Fruit fly (Drosophila melanogaster) whole organism, embryonic: ENCODE measurements around the gene Rab30.

Experiments
- Bteb2 ChIP-seq: fragments of 200-800 bp; sonication (Bioruptor generic); optimal IDR thresholded peaks from 2 replicates; lab custom pipeline; 2016; ENCODE audit warnings: missing biosample characterization, missing genetic modification characterization
- CG10654 ChIP-seq: fragments of 200-800 bp; sonication (Bioruptor generic); optimal IDR thresholded peaks from 2 replicates; lab custom pipeline; 2016; ENCODE audit warnings: missing biosample characterization, missing genetic modification characterization
- CG10959 ChIP-seq: fragments of 200-800 bp; sonication (Bioruptor generic); IDR thresholded peaks from 2 replicates; pipeline ENCODE4 v1.3.6; 2022; ENCODE audit warnings: missing biosample characterization, missing genetic modification characterization
- CG12942 ChIP-seq: fragments of 200-800 bp; sonication (Bioruptor generic); optimal IDR thresholded peaks from 3 replicates; lab custom pipeline; 2016; ENCODE audit warnings: missing biosample characterization, missing genetic modification characterization
- CG13894 ChIP-seq: fragments of 200-800 bp; sonication (Bioruptor generic); optimal IDR thresholded peaks from 3 replicates; lab custom pipeline; 2018; ENCODE audit warnings: missing biosample characterization, mild to moderate bottlenecking, missing genetic modification characterization, moderate library complexity
- CG15514 ChIP-seq: fragments of 200-800 bp; sonication (Bioruptor generic); optimal IDR thresholded peaks from 3 replicates; lab custom pipeline; 2017; ENCODE audit warnings: missing biosample characterization, missing genetic modification characterization, mild to moderate bottlenecking, moderate library complexity, missing genetic modification reagents
- CG18599 ChIP-seq: fragments of 200-800 bp; sonication (Bioruptor generic); optimal IDR thresholded peaks from 3 replicates; lab custom pipeline; 2017; ENCODE audit warnings: missing biosample characterization, missing genetic modification characterization, mild to moderate bottlenecking, moderate library complexity, missing genetic modification reagents
- CG18619 ChIP-seq: fragments of 200-800 bp; sonication (Bioruptor generic); optimal IDR thresholded peaks from 3 replicates; lab custom pipeline; 2017; ENCODE audit warnings: missing biosample characterization, mild to moderate bottlenecking, missing genetic modification characterization
- CG18764 ChIP-seq: fragments of 200-800 bp; sonication (Bioruptor generic); optimal IDR thresholded peaks from 3 replicates; lab custom pipeline; 2016; ENCODE audit warnings: missing biosample characterization, missing genetic modification characterization
- CG2120 ChIP-seq: fragments of 200-800 bp; sonication (Bioruptor generic); optimal IDR thresholded peaks from 3 replicates; lab custom pipeline; 2016; ENCODE audit warnings: missing biosample characterization, missing genetic modification characterization
- CG2129 ChIP-seq: fragments of 200-800 bp; sonication (Bioruptor generic); IDR thresholded peaks from 2 replicates; pipeline ENCODE4 v1.3.6; 2022; ENCODE audit warnings: missing biosample characterization, missing genetic modification characterization; ENCODE audit not compliant: partially characterized antibody
- CG2199 ChIP-seq: fragments of 200-800 bp; sonication (Bioruptor generic); IDR thresholded peaks from 3 replicates; pipeline ENCODE4 v1.3.6; 2022; ENCODE audit warnings: missing biosample characterization, missing genetic modification characterization
- CG3065 ChIP-seq: fragments of 200-800 bp; sonication (Bioruptor generic); optimal IDR thresholded peaks from 2 replicates; lab custom pipeline; 2016; ENCODE audit warnings: missing biosample characterization, missing genetic modification characterization
- CG4820 ChIP-seq: fragments of 200-800 bp; sonication (Bioruptor generic); optimal IDR thresholded peaks from 3 replicates; lab custom pipeline; 2016; ENCODE audit warnings: missing biosample characterization, missing genetic modification characterization
- CG7357 ChIP-seq: fragments of 200-800 bp; sonication (Bioruptor generic); IDR thresholded peaks from 3 replicates; pipeline ENCODE4 v1.3.6; 2022; ENCODE audit warnings: missing biosample characterization, missing genetic modification characterization
- CG7372 ChIP-seq: fragments of 200-800 bp; sonication (Bioruptor generic); IDR thresholded peaks from 2 replicates; pipeline ENCODE4 v1.3.6; 2022; ENCODE audit warnings: missing biosample characterization, missing genetic modification characterization
- CG8924 ChIP-seq: fragments of 200-800 bp; optimal IDR thresholded peaks from 3 replicates; lab custom pipeline; 2019; ENCODE audit warnings: missing biosample characterization, mild to moderate bottlenecking, missing genetic modification characterization, moderate library complexity
- CG9817 ChIP-seq: fragments of 200-800 bp; sonication (Bioruptor generic); optimal IDR thresholded peaks from 2 replicates; lab custom pipeline; 2018; ENCODE audit warnings: missing biosample characterization, mild to moderate bottlenecking, missing genetic modification characterization, moderate library complexity
- Chrac-16 ChIP-seq: fragments of 200-800 bp; sonication (Bioruptor generic); optimal IDR thresholded peaks from 3 replicates; lab custom pipeline; 2016; ENCODE audit warnings: missing biosample characterization, missing genetic modification characterization
- E2f1 ChIP-seq: fragments of 200-800 bp; sonication (Bioruptor generic); IDR thresholded peaks from 2 replicates; pipeline ENCODE4 v1.3.6; 2022; ENCODE audit warnings: missing biosample characterization, missing genetic modification characterization
- Fer3 ChIP-seq: fragments of 200-800 bp; sonication (Bioruptor generic); optimal IDR thresholded peaks from 2 replicates; lab custom pipeline; 2018; ENCODE audit warnings: missing biosample characterization, mild to moderate bottlenecking, missing genetic modification characterization, moderate library complexity
- H2.0 ChIP-seq: fragments of 200-800 bp; sonication (Bioruptor generic); IDR thresholded peaks from 2 replicates; pipeline ENCODE4 v1.3.6; 2022; ENCODE audit warnings: missing biosample characterization, missing genetic modification characterization
- HLH3B ChIP-seq: fragments of 200-800 bp; sonication (Bioruptor generic); IDR thresholded peaks from 2 replicates; pipeline ENCODE4 v1.3.6; 2022; ENCODE audit warnings: missing biosample characterization, missing genetic modification characterization
- HLH54F ChIP-seq: fragments of 200-800 bp; sonication (Bioruptor generic); optimal IDR thresholded peaks from 3 replicates; lab custom pipeline; 2016; ENCODE audit warnings: missing biosample characterization, missing genetic modification characterization
- Nf-YC ChIP-seq: fragments of 200-800 bp; optimal IDR thresholded peaks from 3 replicates; lab custom pipeline; 2019; ENCODE audit warnings: missing biosample characterization, mild to moderate bottlenecking, missing genetic modification characterization, moderate library complexity
- Poxn ChIP-seq: fragments of 200-800 bp; sonication (Bioruptor generic); IDR thresholded peaks from 2 replicates; pipeline ENCODE4 v1.3.6; 2022; ENCODE audit warnings: missing biosample characterization, missing genetic modification characterization
- Sin3A ChIP-seq: fragments of >200 bp; optimal IDR thresholded peaks from 2 replicates; lab custom pipeline; 2018
- Sox102F ChIP-seq: fragments of 200-800 bp; sonication (Bioruptor generic); optimal IDR thresholded peaks from 2 replicates; lab custom pipeline; 2018; ENCODE audit warnings: missing biosample characterization, mild to moderate bottlenecking, missing genetic modification characterization, moderate library complexity
- Ssrp ChIP-seq: fragments of 200-800 bp; sonication (Bioruptor generic); optimal IDR thresholded peaks from 2 replicates; lab custom pipeline; 2018; ENCODE audit warnings: missing biosample characterization, mild to moderate bottlenecking, missing genetic modification characterization, moderate library complexity
- Xrp1 ChIP-seq: fragments of 200-800 bp; sonication (Bioruptor generic); IDR thresholded peaks from 2 replicates; pipeline ENCODE4 v1.3.6; 2022; ENCODE audit warnings: missing biosample characterization, missing genetic modification characterization
- croc ChIP-seq: fragments of 200-800 bp; sonication (Bioruptor generic); conservative IDR thresholded peaks from 3 replicates; pipeline ENCODE4 v1.3.6; 2022; ENCODE audit warnings: missing biosample characterization, missing genetic modification characterization
- danr ChIP-seq: fragments of 200-800 bp; sonication (Bioruptor generic); IDR thresholded peaks from 2 replicates; pipeline ENCODE4 v1.3.6; 2022; ENCODE audit warnings: missing biosample characterization, missing genetic modification characterization
- dati ChIP-seq: fragments of 200-800 bp; sonication (Bioruptor generic); IDR thresholded peaks from 2 replicates; pipeline ENCODE4 v1.3.6; 2022; ENCODE audit warnings: missing biosample characterization, missing genetic modification characterization
- dmrt11E ChIP-seq: fragments of 200-800 bp; sonication (Bioruptor generic); optimal IDR thresholded peaks from 3 replicates; lab custom pipeline; 2018; ENCODE audit warnings: missing biosample characterization, mild to moderate bottlenecking, missing genetic modification characterization, moderate library complexity
- fd64A ChIP-seq: fragments of 200-800 bp; sonication (Bioruptor generic); optimal IDR thresholded peaks from 3 replicates; lab custom pipeline; 2018; ENCODE audit warnings: missing biosample characterization, mild to moderate bottlenecking, missing genetic modification characterization
- gcm2 ChIP-seq: fragments of 200-800 bp; sonication (Bioruptor generic); optimal IDR thresholded peaks from 2 replicates; lab custom pipeline; 2016; ENCODE audit warnings: missing biosample characterization, missing genetic modification characterization
- grn ChIP-seq: fragments of 200-800 bp; sonication (Bioruptor generic); optimal IDR thresholded peaks from 3 replicates; lab custom pipeline; 2017; ENCODE audit warnings: missing biosample characterization, missing genetic modification characterization
- knrl ChIP-seq: fragments of 200-800 bp; sonication (Bioruptor generic); IDR thresholded peaks from 3 replicates; pipeline ENCODE4 v1.3.6; 2022; ENCODE audit warnings: missing biosample characterization, missing genetic modification characterization; ENCODE audit not compliant: partially characterized antibody
- nom ChIP-seq: fragments of 200-800 bp; sonication (Bioruptor generic); optimal IDR thresholded peaks from 2 replicates; lab custom pipeline; 2017; ENCODE audit warnings: missing biosample characterization, missing genetic modification characterization, mild to moderate bottlenecking, moderate library complexity, missing genetic modification reagents
- odd ChIP-seq: fragments of 200-800 bp; sonication (Bioruptor generic); optimal IDR thresholded peaks from 2 replicates; lab custom pipeline; 2017; ENCODE audit warnings: missing biosample characterization, mild to moderate bottlenecking, missing genetic modification characterization
- p53 ChIP-seq: fragments of 200-800 bp; sonication (Bioruptor generic); optimal IDR thresholded peaks from 2 replicates; lab custom pipeline; 2016; ENCODE audit warnings: missing biosample characterization, missing genetic modification characterization
- pan ChIP-seq, 4 experiments: fragments of >200 bp in 3 of 4; fragments of 200-800 bp in 1 of 4; sonication (Bioruptor generic) in 1 of 4; optimal IDR thresholded peaks in 3 of 4; IDR thresholded peaks in 1 of 4; 2 replicates each; pipeline versions ENCODE4 v1.3.6 to Lab custom; 2017 to 2022; ENCODE audit warnings: missing biosample characterization in 2 of 4, missing genetic modification characterization in 2 of 4, mixed read lengths in 1 of 4
- pho ChIP-seq: fragments of 200-800 bp; sonication (Bioruptor generic); optimal IDR thresholded peaks from 2 replicates; lab custom pipeline; 2016; ENCODE audit warnings: missing biosample characterization, missing genetic modification characterization
- prd ChIP-seq, 3 experiments: fragments of >200 bp in 2 of 3; fragments of 200-800 bp in 1 of 3; sonication (Bioruptor generic) in 1 of 3; optimal IDR thresholded peaks in 2 of 3; IDR thresholded peaks in 1 of 3; 2 replicates in 2 of 3; 3 replicates in 1 of 3; pipeline versions ENCODE4 v1.3.6 to Lab custom; 2017 to 2022; ENCODE audit warnings: missing biosample characterization in 1 of 3, missing genetic modification characterization in 1 of 3
- schlank ChIP-seq: fragments of 200-800 bp; sonication (Bioruptor generic); optimal IDR thresholded peaks from 2 replicates; lab custom pipeline; 2018; ENCODE audit warnings: missing biosample characterization, mild to moderate bottlenecking, missing genetic modification characterization
- sd ChIP-seq: fragments of 200-800 bp; sonication (Bioruptor generic); optimal IDR thresholded peaks from 3 replicates; lab custom pipeline; 2018; ENCODE audit warnings: missing biosample characterization, mild to moderate bottlenecking, missing genetic modification characterization, moderate library complexity
- sens-2 ChIP-seq: fragments of 200-800 bp; sonication (Bioruptor generic); IDR thresholded peaks from 2 replicates; pipeline ENCODE4 v1.3.6; 2022; ENCODE audit warnings: missing biosample characterization, missing genetic modification characterization
- stwl ChIP-seq: fragments of 200-800 bp; sonication (Bioruptor generic); optimal IDR thresholded peaks from 3 replicates; lab custom pipeline; 2018; ENCODE audit warnings: missing biosample characterization, mild to moderate bottlenecking, missing genetic modification characterization, moderate library complexity
- zfh1 ChIP-seq: fragments of 200-800 bp; sonication (Bioruptor generic); IDR thresholded peaks from 3 replicates; pipeline ENCODE4 v1.3.6; 2022; ENCODE audit warnings: missing biosample characterization, missing genetic modification characterization

Rab30 gene

dm6 chr2L:7026988-7027908 is 5.2 kb downstream of the Rab30 start, which contains the start of the genes CG31908 and MME1 (continued):
- TF ChIP-seq Bteb2 = no peak
- TF ChIP-seq CG4820 = no peak
- no peak for TF ChIP-seq odd (GFP tag; lab: Kevin White, UChicago)
- TF ChIP-seq CG10654 (GFP tag; lab: Kevin White, UChicago) = no peak
- no peak for TF ChIP-seq CG13894 (tag; lab: Kevin White, UChicago)
- 0 out of 2 replicates have a peak, but pooled peaks have one; percentile 34 for TF ChIP-seq CG2129 (GFP tag; lab: Robert Waterston, UW)
- no peak for TF ChIP-seq CG3065 (GFP tag; lab: Kevin White, UChicago)
- TF ChIP-seq sens-2 (GFP tag; lab: Robert Waterston, UW) = no peak
- no peak for TF ChIP-seq Fer3 (tag; lab: Kevin White, UChicago)
- TF ChIP-seq CG18619 (GFP tag; lab: Kevin White, UChicago) = no peak
- TF ChIP-seq Poxn (GFP tag; lab: Robert Waterston, UW) = no peak
- peak; percentile 38 for TF ChIP-seq sd
- TF ChIP-seq CG18764 (GFP tag; lab: Kevin White, UChicago) = no peak
- no peak for TF ChIP-seq CG18599 (GFP tag; lab: Kevin White, UChicago)
- TF ChIP-seq Ssrp (tag; lab: Kevin White, UChicago) = no peak
- no peak for TF ChIP-seq dati
- TF ChIP-seq dmrt11E (tag; lab: Kevin White, UChicago) = no peak
- TF ChIP-seq CG2120 = peak; percentile 61
- peak; percentile 67 for TF ChIP-seq knrl
- TF ChIP-seq schlank = no peak
- TF ChIP-seq zfh1 (GFP tag; lab: Robert Waterston, UW) = no peak
- no peak for TF ChIP-seq pan (optimal IDR thresholded peaks at IDR 0.05; lab: Kevin White, UChicago)
- TF ChIP-seq pan (GFP tag; optimal IDR thresholded peaks at IDR 0.05 in 1 of 2, IDR thresholded peaks at IDR 0.05 in 1 of 2) = no peak
- no peak for TF ChIP-seq CG2199 (GFP tag; lab: Robert Waterston, UW)
- peak; percentile 42 for TF ChIP-seq CG8924
- no peak for TF ChIP-seq p53 (GFP tag; lab: Kevin White, UChicago)
- no peak for TF ChIP-seq fd64A (GFP tag; lab: Kevin White, UChicago)
- no peak for TF ChIP-seq CG7357
- TF ChIP-seq H2.0 (GFP tag; lab: Robert Waterston, UW) = no peak
- TF ChIP-seq prd (optimal IDR thresholded peaks at IDR 0.05; lab: Kevin White, UChicago) = no peak
- TF ChIP-seq prd (GFP tag; IDR thresholded peaks at IDR 0.05; lab: Robert Waterston, UW) = no peak
- TF ChIP-seq HLH3B = no peak
- TF ChIP-seq danr (GFP tag; lab: Robert Waterston, UW) = no peak
- TF ChIP-seq grn (GFP tag; lab: Kevin White, UChicago) = no peak
- no peak for TF ChIP-seq Sox102F (GFP tag; lab: Kevin White, UChicago)
- no peak for TF ChIP-seq Xrp1 (GFP tag; lab: Robert Waterston, UW)
- TF ChIP-seq CG10959 (GFP tag; lab: Robert Waterston, UW) = no peak
- TF ChIP-seq HLH54F (GFP tag; lab: Kevin White, UChicago) = peak; percentile 36
- TF ChIP-seq CG7372 = no peak
- peak; percentile 57 for TF ChIP-seq stwl
- no peak for TF ChIP-seq nom
- peak; percentile 71 for TF ChIP-seq Sin3A (lab: Kevin White, UChicago)
- no peak for TF ChIP-seq croc (GFP tag; lab: Robert Waterston, UW)
- no peak for TF ChIP-seq gcm2 (GFP tag; lab: Kevin White, UChicago)
- peak; percentile 24 for TF ChIP-seq CG12942 (GFP tag; lab: Kevin White, UChicago)
- peak; percentile 52 for TF ChIP-seq pho (GFP tag; lab: Kevin White, UChicago)
- TF ChIP-seq Nf-YC = peak; percentile 16
- TF ChIP-seq CG15514 = peak; percentile 27
- TF ChIP-seq Chrac-16 (GFP tag; lab: Kevin White, UChicago) = peak; percentile 16
- TF ChIP-seq CG9817 (tag; lab: Kevin White, UChicago) = no peak
- no peak for TF ChIP-seq E2f1 (GFP tag; lab: Robert Waterston, UW)
